Worm (Caenorhabditis elegans): ENCODE data around the gene mrps-2.

mrps-2 gene

DNA sequence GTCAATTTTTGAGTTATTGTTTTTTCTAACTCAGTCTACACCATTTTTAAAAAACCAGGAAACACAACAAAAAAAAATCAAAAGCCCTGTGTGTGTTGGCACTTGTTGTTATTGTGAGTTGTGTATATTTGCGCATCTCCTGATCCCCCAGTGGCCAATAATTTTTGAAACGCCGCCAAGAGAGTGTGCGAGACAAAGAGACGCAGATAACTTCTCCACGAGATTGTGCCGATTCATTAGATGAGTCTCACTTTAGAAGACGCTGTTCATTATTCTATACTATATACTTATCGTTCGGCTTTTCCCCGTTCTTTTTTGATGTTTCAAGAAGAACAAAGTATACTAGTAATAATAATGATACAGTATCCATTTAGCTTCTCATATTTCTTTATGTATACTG lies 14.8 kb upstream of the mrps-2 start:
- TF ChIP-seq him-1 (tag; optimal IDR thresholded peaks at IDR 0.05) = no peak
- no peak for TF ChIP-seq W03F9.2 (tag; optimal IDR thresholded peaks at IDR 0.05)
- TF ChIP-seq dao-5 (tag; optimal IDR thresholded peaks at IDR 0.05) = no peak

DNA sequence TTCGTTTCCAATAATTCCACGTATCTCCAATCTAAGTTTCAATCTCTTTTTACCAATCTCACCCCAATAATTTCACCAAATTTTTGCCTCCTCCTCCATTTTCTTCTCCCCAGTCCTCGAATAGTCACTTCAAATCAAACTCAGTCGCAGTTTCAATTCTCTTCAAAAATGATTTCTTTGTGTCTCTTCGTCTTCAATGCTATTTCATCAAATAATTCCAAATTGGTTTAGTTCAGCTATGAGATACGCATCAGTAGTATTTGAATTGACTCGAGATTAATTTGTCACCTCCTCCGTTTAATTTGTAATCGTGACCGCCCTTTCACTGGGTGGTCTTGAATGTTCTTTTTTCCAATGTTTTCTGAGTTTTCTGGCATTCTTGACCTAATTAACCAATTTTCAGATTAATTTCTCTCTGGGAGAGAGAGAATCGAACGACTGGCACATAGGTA lies 10.5 kb upstream of the mrps-2 start, which contains the start of gene T23B12.11:
T23B12.11 (plus strand) TSS at position 402 of the 452 bp plus-strand sequence.
- TF ChIP-seq dao-5 (tag; optimal IDR thresholded peaks at IDR 0.05) (no peak), W03F9.2 (tag; optimal IDR thresholded peaks at IDR 0.05) (no peak), him-1 (tag; optimal IDR thresholded peaks at IDR 0.05) (no peak)

DNA sequence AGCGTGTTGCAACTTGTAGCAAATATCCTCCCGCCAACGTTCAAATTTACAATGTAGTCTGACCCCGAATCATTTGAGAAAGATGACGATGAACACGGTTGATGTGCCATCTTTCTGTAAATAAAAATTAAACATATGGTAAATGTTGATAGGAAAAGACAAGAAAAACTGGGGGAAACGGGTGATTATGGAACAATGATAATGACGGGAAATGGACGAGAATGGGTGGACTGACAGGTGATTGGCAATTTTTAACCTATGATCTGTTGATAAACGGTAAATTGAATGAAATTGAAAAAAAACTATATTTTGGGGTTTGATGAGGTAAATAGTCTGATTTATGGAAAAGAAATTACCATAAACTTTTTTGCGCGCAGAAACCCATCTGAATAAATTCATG lies 5.2 kb upstream of the mrps-2 start, which contains the start of gene T23B12.6:
T23B12.6 (minus strand) TSS at position 114 of the 400 bp plus-strand sequence.
- TF ChIP-seq him-1 (tag; optimal IDR thresholded peaks at IDR 0.05) (no peak), W03F9.2 (tag; optimal IDR thresholded peaks at IDR 0.05) (no peak), dao-5 (tag; optimal IDR thresholded peaks at IDR 0.05) (no peak)

DNA sequence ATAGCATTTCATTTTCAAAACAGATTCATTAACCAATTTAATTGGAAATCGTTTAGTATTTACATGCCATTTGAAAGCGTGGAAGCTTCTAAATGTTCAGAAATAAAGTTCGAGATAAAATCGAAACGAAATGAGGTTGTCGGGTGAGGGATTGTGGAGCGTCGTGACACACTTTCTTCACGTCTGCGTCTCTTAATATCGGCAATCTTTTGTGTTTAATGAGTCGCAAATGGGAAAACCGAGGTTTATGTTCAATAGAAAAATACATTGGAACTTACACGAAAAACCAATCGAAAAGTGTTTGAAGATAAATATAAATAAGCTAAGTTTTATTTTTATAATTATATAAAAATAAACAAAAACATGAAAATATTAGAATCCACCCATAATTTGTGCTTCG lies 4.7 kb upstream of the mrps-2 start:
- no peak for TF ChIP-seq W03F9.2 (tag; optimal IDR thresholded peaks at IDR 0.05)
- TF ChIP-seq dao-5 (tag; optimal IDR thresholded peaks at IDR 0.05) = no peak
- TF ChIP-seq him-1 (tag; optimal IDR thresholded peaks at IDR 0.05) = no peak

DNA sequence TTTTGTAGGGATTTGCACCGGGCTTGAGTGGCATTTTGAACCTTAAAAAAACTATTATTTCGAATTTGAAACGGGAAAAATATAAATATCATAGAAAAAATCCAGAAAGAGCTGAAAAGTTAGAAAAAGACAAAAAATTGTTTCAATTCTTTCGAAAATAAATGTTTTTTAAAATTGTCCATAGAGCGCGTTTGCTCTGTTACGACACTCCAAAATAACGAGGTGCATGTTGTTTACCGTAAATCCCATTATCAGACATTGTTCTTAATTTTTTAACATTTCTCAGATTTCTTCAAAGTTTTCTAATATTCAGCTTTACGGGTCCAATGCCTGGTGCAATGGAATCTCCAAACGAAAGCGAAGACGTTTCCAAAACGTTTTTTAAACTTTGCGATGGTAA lies 3.4 kb upstream of the mrps-2 start, which contains the start of the genes dnj-22 and natc-1:
dnj-22 (minus strand) TSS at position 47 of the 400 bp plus-strand sequence.
natc-1 (plus strand) TSS at position 286 of the 400 bp plus-strand sequence.
- TF ChIP-seq dao-5 (tag; optimal IDR thresholded peaks at IDR 0.05) (no peak), W03F9.2 (tag; optimal IDR thresholded peaks at IDR 0.05) (peak; percentile 88)

DNA sequence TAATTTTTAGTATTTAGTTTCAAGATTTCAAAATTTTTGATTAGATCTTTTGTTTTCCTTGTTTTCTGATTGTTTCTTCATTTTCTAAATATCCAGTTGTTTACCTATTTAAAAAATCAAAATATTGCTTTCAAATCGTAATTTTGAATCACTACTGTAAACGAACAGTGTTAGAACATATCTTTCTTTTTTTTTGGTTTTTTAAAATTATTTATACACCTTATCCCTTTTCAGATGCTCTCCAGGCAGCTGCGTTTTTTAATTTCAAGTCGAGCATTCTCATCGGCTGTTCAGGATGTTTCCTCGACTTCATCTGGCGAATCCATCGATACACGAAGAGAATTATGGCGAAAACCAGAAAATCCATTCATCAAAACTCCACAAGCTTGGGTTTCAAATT lies 1.5 kb downstream of the mrps-2 start, which contains the start of gene mrpl-4:
mrpl-4 (plus strand) TSS at position 235 of the 400 bp plus-strand sequence.
- TF ChIP-seq him-1 (tag; optimal IDR thresholded peaks at IDR 0.05) = no peak
- no peak for TF ChIP-seq dao-5 (tag; optimal IDR thresholded peaks at IDR 0.05)
- TF ChIP-seq W03F9.2 (tag; optimal IDR thresholded peaks at IDR 0.05) = no peak

DNA sequence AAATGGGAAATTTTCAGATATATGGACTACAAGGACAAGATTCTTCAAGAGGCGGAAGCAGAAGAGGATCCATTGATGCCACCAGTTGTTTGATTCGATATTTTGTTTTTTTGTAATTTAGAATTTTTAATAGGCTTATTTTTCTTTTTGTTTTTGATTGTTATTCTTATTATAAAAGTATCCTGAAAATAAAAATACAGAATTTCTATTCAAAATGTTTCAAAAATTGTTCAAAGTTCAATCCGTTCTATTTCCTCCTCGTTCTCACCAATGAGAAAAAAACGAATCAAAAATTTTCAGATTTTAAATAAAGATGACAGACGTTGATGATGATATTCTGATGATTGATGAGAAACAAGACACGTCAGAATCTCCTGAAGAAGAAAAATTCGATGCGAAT lies 3.3 kb downstream of the mrps-2 start, which contains the start of gene phf-30:
phf-30 (plus strand) TSS at position 301 of the 400 bp plus-strand sequence.
- TF ChIP-seq him-1 (tag; optimal IDR thresholded peaks at IDR 0.05) (no peak), dao-5 (tag; optimal IDR thresholded peaks at IDR 0.05) (no peak), W03F9.2 (tag; optimal IDR thresholded peaks at IDR 0.05) (no peak)

DNA sequence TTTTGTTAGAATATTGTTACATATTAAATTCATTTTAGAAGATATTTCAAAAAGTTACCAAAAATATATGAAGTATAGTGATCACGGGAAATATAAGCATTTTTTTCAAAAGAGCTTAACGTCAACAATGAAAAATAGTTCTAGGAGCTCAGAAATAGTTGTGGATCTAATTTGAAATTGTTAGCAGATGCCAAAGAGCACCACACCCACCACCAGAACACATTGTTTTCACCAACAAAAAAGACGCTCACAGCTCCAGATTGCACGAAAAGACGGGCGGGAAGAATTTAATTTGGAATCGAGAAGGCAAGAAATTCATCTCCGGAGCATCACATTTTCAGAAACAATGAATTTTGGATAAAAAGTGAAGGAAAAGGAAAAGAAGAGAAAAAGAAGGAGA lies 5.4 kb downstream of the mrps-2 start, which contains the start of gene gplb-1:
gplb-1 (minus strand) TSS at position 337 of the 400 bp plus-strand sequence.
- TF ChIP-seq dao-5 (tag; optimal IDR thresholded peaks at IDR 0.05) (no peak), W03F9.2 (tag; optimal IDR thresholded peaks at IDR 0.05) (no peak), him-1 (tag; optimal IDR thresholded peaks at IDR 0.05) (no peak)

DNA sequence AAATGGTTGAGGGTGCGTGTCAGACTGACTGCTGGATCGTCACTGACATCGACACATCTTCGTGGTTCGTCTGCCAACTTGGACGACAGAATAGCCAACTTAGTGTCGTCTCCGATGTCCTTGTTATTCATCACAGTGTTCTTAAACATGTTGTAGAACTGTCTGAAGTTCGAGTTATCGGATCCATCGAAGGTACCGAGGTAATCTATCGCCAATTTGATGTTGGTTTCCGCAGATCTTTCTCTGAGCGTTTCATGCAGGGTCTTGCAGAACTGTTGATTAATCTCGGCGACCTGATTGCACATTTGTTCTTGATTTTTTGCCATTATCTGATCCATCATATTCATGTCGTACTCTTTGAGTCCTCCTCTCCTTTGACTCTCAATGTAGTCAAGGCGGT lies 15.8 kb downstream of the mrps-2 start:
- TF ChIP-seq dao-5 (tag; optimal IDR thresholded peaks at IDR 0.05) (no peak), W03F9.2 (tag; optimal IDR thresholded peaks at IDR 0.05) (no peak), him-1 (tag; optimal IDR thresholded peaks at IDR 0.05) (no peak)

DNA sequence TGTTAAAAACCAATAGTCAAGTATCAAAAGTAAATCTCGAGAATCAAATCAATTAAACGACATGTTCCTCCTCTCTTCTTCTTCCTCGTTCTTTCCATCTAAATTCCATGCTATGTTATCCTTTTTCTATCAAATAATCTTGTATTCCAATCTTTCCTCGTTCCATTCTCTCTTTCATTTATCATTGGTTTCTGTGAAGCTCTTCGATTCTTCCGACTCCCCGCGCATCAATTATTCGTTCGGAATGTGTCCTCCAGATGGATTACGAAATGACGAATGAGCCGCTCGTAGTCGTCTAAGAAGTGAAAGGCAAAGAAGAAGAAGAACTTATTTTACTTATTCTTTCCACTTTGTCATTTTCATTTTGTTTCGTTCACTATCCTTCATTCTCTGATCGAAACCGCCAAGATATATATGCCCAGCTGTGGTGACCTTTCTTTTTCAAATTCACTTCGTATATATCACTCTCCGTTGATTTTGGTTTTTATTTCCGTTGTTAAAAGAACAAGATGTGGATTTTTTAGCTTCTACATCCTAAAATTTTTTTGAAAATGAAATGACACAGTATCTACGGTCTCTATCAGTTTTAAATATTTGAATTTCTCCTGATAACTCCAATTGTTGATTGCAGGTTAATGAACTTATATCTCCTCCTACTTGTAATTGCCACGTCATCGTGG lies 28.9 kb downstream of the mrps-2 start, which contains the start of gene pxn-1:
pxn-1 (plus strand) TSS at position 630 of the 680 bp plus-strand sequence.
- TF ChIP-seq W03F9.2 (tag; optimal IDR thresholded peaks at IDR 0.05) (no peak), him-1 (tag; optimal IDR thresholded peaks at IDR 0.05) (no peak), dao-5 (tag; optimal IDR thresholded peaks at IDR 0.05) (no peak)

DNA sequence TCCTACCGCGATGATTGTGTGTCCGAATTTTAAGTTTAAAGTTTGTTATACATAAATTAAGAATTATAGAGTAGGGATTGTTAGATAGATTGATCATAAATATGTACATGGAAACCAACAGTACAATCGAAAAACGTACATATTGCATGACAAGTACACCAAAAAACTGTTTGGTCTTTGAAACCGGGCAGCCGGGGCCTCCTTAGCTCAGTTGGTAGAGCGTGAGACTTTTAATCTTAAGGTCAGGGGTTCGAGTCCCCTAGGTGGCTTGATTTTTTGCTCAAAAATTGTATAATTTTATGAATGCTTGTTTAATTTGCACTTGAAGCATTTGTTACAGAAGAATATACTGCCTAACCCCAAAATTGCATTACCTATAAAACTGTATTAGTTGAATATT lies 29.6 kb downstream of the mrps-2 start:
- no peak for TF ChIP-seq him-1 (tag; optimal IDR thresholded peaks at IDR 0.05)
- no peak for TF ChIP-seq dao-5 (tag; optimal IDR thresholded peaks at IDR 0.05)
- TF ChIP-seq W03F9.2 (tag; optimal IDR thresholded peaks at IDR 0.05) = no peak

DNA sequence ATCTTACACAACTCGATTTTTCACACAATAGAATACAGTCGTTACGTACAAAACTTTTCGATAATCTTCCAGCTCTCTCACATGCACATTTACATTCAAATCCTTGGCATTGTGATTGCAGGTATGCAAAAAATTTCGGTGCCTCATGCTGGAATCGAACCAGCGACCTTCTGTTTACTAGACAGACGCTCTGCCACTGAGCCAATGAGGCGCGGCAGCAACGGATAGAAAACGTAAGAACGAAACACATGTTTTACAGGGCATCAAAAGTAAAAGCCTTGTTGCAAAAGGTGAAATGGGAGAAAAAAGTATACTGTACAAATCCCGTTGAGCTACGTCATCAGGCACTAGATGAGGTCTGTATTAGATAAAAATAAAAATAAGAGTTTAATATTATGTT lies 30.5 kb downstream of the mrps-2 start:
- TF ChIP-seq W03F9.2 (tag; optimal IDR thresholded peaks at IDR 0.05) = no peak
- no peak for TF ChIP-seq dao-5 (tag; optimal IDR thresholded peaks at IDR 0.05)
- no peak for TF ChIP-seq him-1 (tag; optimal IDR thresholded peaks at IDR 0.05)

DNA sequence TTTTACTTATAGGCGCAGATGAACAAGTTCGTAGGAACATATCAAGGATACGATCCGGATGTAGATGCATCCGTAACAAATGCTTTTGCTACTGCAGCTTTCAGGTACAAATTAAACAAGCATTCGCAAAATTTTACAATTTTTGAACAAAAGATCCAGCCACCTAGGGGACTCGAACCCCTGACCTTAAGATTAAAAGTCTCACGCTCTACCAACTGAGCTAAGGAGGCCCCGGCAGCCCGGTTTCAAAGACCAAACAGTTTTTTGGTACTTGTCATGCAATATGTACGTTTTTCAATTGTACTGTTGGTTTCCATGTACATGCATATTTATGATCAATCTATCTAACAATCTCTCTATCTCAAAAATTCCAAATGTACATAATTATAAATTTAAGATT lies 33.9 kb downstream of the mrps-2 start:
- TF ChIP-seq dao-5 (tag; optimal IDR thresholded peaks at IDR 0.05) (no peak), him-1 (tag; optimal IDR thresholded peaks at IDR 0.05) (no peak), W03F9.2 (tag; optimal IDR thresholded peaks at IDR 0.05) (no peak)

DNA sequence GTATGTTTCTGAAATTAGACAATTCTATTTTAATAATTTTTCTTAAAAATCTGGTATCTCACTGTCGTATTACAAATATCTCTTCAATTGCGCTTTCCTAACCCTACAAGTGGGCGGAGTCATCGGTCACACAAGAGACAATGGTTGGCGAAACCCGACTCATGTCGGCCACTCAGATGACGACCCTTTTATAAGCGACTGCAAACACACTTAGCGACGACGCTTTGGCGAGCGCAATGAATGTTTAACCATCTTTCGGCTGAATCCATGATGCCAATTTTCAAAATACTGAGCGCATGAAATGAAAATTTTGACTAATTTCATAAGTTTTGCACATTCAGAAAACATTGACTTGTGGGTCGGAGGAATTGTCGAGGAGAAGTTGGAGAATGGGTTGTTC lies 34.9 kb downstream of the mrps-2 start:
- TF ChIP-seq dao-5 (tag; optimal IDR thresholded peaks at IDR 0.05) = peak; percentile 96
- TF ChIP-seq W03F9.2 (tag; optimal IDR thresholded peaks at IDR 0.05) = peak; percentile 84
- peak; percentile 97 for TF ChIP-seq him-1 (tag; optimal IDR thresholded peaks at IDR 0.05)

All from whole organism, L4/young adult.